Fruit fly (Drosophila melanogaster) whole organism, embryonic: ENCODE data around the gene CG17377.
A peak's percentile ranks its signal among the peaks of the same experiment; 100 is the strongest.

Experiments
- ATbp ChIP-seq: fragments of 200-800 bp; sonication (Bioruptor generic); optimal IDR thresholded peaks from 2 replicates; lab custom pipeline; 2017; ENCODE audit warnings: missing biosample characterization, mild to moderate bottlenecking, missing genetic modification characterization, missing genetic modification reagents
- Atf-2 ChIP-seq: fragments of 200-800 bp; sonication (Bioruptor generic); optimal IDR thresholded peaks from 2 replicates; lab custom pipeline; 2016; ENCODE audit warnings: missing biosample characterization, missing genetic modification characterization
- Awh ChIP-seq: fragments of 200-800 bp; sonication (Bioruptor generic); IDR thresholded peaks from 2 replicates; pipeline ENCODE4, ENCODE4 v1.3.6; 2022; ENCODE audit warnings: missing biosample characterization, missing genetic modification characterization
- CG11093 ChIP-seq: fragments of 200-800 bp; sonication (Bioruptor generic); IDR thresholded peaks from 3 replicates; pipeline ENCODE4 v1.3.6; 2022; ENCODE audit warnings: missing biosample characterization, missing genetic modification characterization
- CG11247 ChIP-seq: fragments of 200-800 bp; sonication (Bioruptor generic); IDR thresholded peaks from 2 replicates; pipeline ENCODE4 v1.3.6; 2022; ENCODE audit warnings: missing biosample characterization, missing genetic modification characterization
- CG11695 ChIP-seq: fragments of 200-800 bp; sonication (Bioruptor generic); IDR thresholded peaks from 3 replicates; pipeline ENCODE4 v1.3.6; 2022; ENCODE audit warnings: missing biosample characterization, missing genetic modification characterization
- CG12769 ChIP-seq: fragments of 200-800 bp; sonication (Bioruptor generic); optimal IDR thresholded peaks from 2 replicates; lab custom pipeline; 2019; ENCODE audit warnings: missing biosample characterization, mild to moderate bottlenecking, missing genetic modification characterization, moderate library complexity
- CG1603 ChIP-seq: fragments of 200-800 bp; sonication (Bioruptor generic); optimal IDR thresholded peaks from 2 replicates; lab custom pipeline; 2019; ENCODE audit warnings: missing biosample characterization, mild to moderate bottlenecking, missing genetic modification characterization, moderate library complexity
- CG2712 ChIP-seq: fragments of 200-800 bp; optimal IDR thresholded peaks from 3 replicates; lab custom pipeline; 2019; ENCODE audit warnings: missing biosample characterization, mild to moderate bottlenecking, missing genetic modification characterization, moderate library complexity
- CG31388 ChIP-seq: fragments of 200-800 bp; sonication (Bioruptor generic); optimal IDR thresholded peaks from 2 replicates; lab custom pipeline; 2016; ENCODE audit warnings: missing biosample characterization, missing genetic modification characterization
- CG32767 ChIP-seq: fragments of 200-800 bp; sonication (Bioruptor generic); IDR thresholded peaks from 2 replicates; pipeline ENCODE4 v1.3.6; 2022; ENCODE audit warnings: missing biosample characterization, missing genetic modification characterization
- CG34376 ChIP-seq: fragments of 200-800 bp; sonication (Bioruptor generic); optimal IDR thresholded peaks from 2 replicates; lab custom pipeline; 2018; ENCODE audit warnings: missing biosample characterization, mild to moderate bottlenecking, missing genetic modification characterization
- CG4730 ChIP-seq: fragments of 200-800 bp; sonication (Bioruptor generic); IDR thresholded peaks from 2 replicates; pipeline ENCODE4 v1.3.6; 2022; ENCODE audit warnings: missing biosample characterization, missing genetic modification characterization
- CG4820 ChIP-seq: fragments of 200-800 bp; sonication (Bioruptor generic); optimal IDR thresholded peaks from 3 replicates; lab custom pipeline; 2016; ENCODE audit warnings: missing biosample characterization, missing genetic modification characterization
- CG5245 ChIP-seq: fragments of 200-800 bp; sonication (Bioruptor generic); optimal IDR thresholded peaks from 3 replicates; lab custom pipeline; 2016; ENCODE audit warnings: missing biosample characterization, missing genetic modification characterization
- CG6272 ChIP-seq: fragments of 200-800 bp; sonication (Bioruptor generic); IDR thresholded peaks from 2 replicates; pipeline ENCODE4 v1.3.6; 2022; ENCODE audit warnings: missing biosample characterization, missing genetic modification characterization
- CG6791 ChIP-seq: fragments of 200-800 bp; sonication (Bioruptor generic); IDR thresholded peaks from 3 replicates; pipeline ENCODE4 v1.3.6; 2022; ENCODE audit warnings: missing biosample characterization, missing genetic modification characterization; ENCODE audit not compliant: partially characterized antibody
- CG8281 ChIP-seq: fragments of 200-800 bp; sonication (Bioruptor generic); optimal IDR thresholded peaks from 2 replicates; lab custom pipeline; 2018; ENCODE audit warnings: missing biosample characterization, mild to moderate bottlenecking, missing genetic modification characterization, moderate library complexity
- CG8290 ChIP-seq, 3 experiments: fragments of 200-800 bp; sonication (Bioruptor generic); optimal IDR thresholded peaks; 2 replicates each; lab custom pipeline; 2016 to 2019; ENCODE audit warnings: missing biosample characterization in 3 of 3, missing genetic modification characterization in 3 of 3, mild to moderate bottlenecking in 2 of 3, moderate library complexity in 1 of 3
- CG8359 ChIP-seq: fragments of 200-800 bp; sonication (Bioruptor generic); optimal IDR thresholded peaks from 2 replicates; lab custom pipeline; 2017; ENCODE audit warnings: missing biosample characterization, mild to moderate bottlenecking, missing genetic modification characterization, borderline replicate concordance
- Doc3 ChIP-seq: fragments of 200-800 bp; sonication (Bioruptor generic); IDR thresholded peaks from 3 replicates; pipeline ENCODE4 v1.3.6; 2022; ENCODE audit warnings: missing biosample characterization, missing genetic modification characterization; ENCODE audit not compliant: partially characterized antibody
- E2f1 ChIP-seq: fragments of 200-800 bp; sonication (Bioruptor generic); IDR thresholded peaks from 2 replicates; pipeline ENCODE4 v1.3.6; 2022; ENCODE audit warnings: missing biosample characterization, missing genetic modification characterization
- MBD-R2 ChIP-seq: fragments of 200-800 bp; sonication (Bioruptor generic); IDR thresholded peaks from 2 replicates; pipeline ENCODE4 v1.3.6; 2022; ENCODE audit warnings: missing biosample characterization, missing genetic modification characterization
- Mad ChIP-seq: fragments of 200-800 bp; sonication (Bioruptor generic); optimal IDR thresholded peaks from 2 replicates; lab custom pipeline; 2016; ENCODE audit warnings: missing biosample characterization, missing genetic modification characterization
- Meics ChIP-seq: fragments of 200-800 bp; sonication (Bioruptor generic); optimal IDR thresholded peaks from 2 replicates; lab custom pipeline; 2017; ENCODE audit warnings: missing biosample characterization, mild to moderate bottlenecking, missing genetic modification characterization
- NC2α ChIP-seq: fragments of 200-800 bp; sonication (Bioruptor generic); optimal IDR thresholded peaks from 2 replicates; lab custom pipeline; 2016; ENCODE audit warnings: missing biosample characterization, missing genetic modification characterization
- aop ChIP-seq: fragments of 200-800 bp; sonication (Bioruptor generic); IDR thresholded peaks from 2 replicates; pipeline ENCODE4 v1.3.6; 2022; ENCODE audit warnings: missing biosample characterization, missing genetic modification characterization
- ash1 ChIP-seq: fragments of 200-800 bp; sonication (Bioruptor generic); optimal IDR thresholded peaks from 2 replicates; lab custom pipeline; 2018; ENCODE audit warnings: missing biosample characterization, mild to moderate bottlenecking, missing genetic modification characterization
- bab2 ChIP-seq: fragments of 200-800 bp; sonication (Bioruptor generic); optimal IDR thresholded peaks from 2 replicates; lab custom pipeline; 2016; ENCODE audit warnings: missing biosample characterization, missing genetic modification characterization
- bowl ChIP-seq: fragments of 200-800 bp; sonication (Bioruptor generic); IDR thresholded peaks from 2 replicates; pipeline ENCODE4 v1.3.6; 2022; ENCODE audit warnings: missing biosample characterization, missing genetic modification characterization
- br ChIP-seq: fragments of >200 bp; optimal IDR thresholded peaks from 2 replicates; lab custom pipeline; 2017
- cato ChIP-seq: fragments of 200-800 bp; sonication (Bioruptor generic); optimal IDR thresholded peaks from 2 replicates; lab custom pipeline; 2016; ENCODE audit warnings: missing biosample characterization, missing genetic modification characterization, borderline replicate concordance
- exex ChIP-seq: fragments of 200-800 bp; sonication (Bioruptor generic); optimal IDR thresholded peaks from 4 replicates; lab custom pipeline; 2018; ENCODE audit warnings: missing biosample characterization, mild to moderate bottlenecking, missing genetic modification characterization, moderate library complexity
- eyg ChIP-seq: fragments of 200-800 bp; sonication (Bioruptor generic); optimal IDR thresholded peaks from 3 replicates; lab custom pipeline; 2016; ENCODE audit warnings: missing biosample characterization, missing genetic modification characterization
- fd64A ChIP-seq: fragments of 200-800 bp; sonication (Bioruptor generic); optimal IDR thresholded peaks from 3 replicates; lab custom pipeline; 2018; ENCODE audit warnings: missing biosample characterization, mild to moderate bottlenecking, missing genetic modification characterization
- gcm ChIP-seq: fragments of 200-800 bp; sonication (Bioruptor generic); optimal IDR thresholded peaks from 2 replicates; lab custom pipeline; 2019; ENCODE audit warnings: missing biosample characterization, mild to moderate bottlenecking, missing genetic modification characterization, moderate library complexity
- ham ChIP-seq: fragments of 200-800 bp; sonication (Bioruptor generic); IDR thresholded peaks from 2 replicates; pipeline ENCODE4 v1.3.6; 2022; ENCODE audit warnings: missing biosample characterization, missing genetic modification characterization
- hbn ChIP-seq: fragments of 200-800 bp; sonication (Bioruptor generic); IDR thresholded peaks from 2 replicates; pipeline ENCODE4 v1.3.6; 2022; ENCODE audit warnings: missing biosample characterization, missing genetic modification characterization; ENCODE audit not compliant: partially characterized antibody
- her ChIP-seq: fragments of 200-800 bp; sonication (Bioruptor generic); optimal IDR thresholded peaks from 2 replicates; lab custom pipeline; 2016; ENCODE audit warnings: missing biosample characterization, missing genetic modification characterization
- ken ChIP-seq: fragments of 200-800 bp; sonication (Bioruptor generic); IDR thresholded peaks from 3 replicates; pipeline ENCODE4 v1.3.6; 2022; ENCODE audit warnings: missing biosample characterization, missing genetic modification characterization
- knrl ChIP-seq: fragments of 200-800 bp; sonication (Bioruptor generic); IDR thresholded peaks from 3 replicates; pipeline ENCODE4 v1.3.6; 2022; ENCODE audit warnings: missing biosample characterization, missing genetic modification characterization; ENCODE audit not compliant: partially characterized antibody
- nau ChIP-seq: fragments of 200-800 bp; sonication (Bioruptor generic); optimal IDR thresholded peaks from 3 replicates; lab custom pipeline; 2017; ENCODE audit warnings: missing biosample characterization, mild to moderate bottlenecking, missing genetic modification characterization, missing genetic modification reagents
- onecut ChIP-seq: fragments of 200-800 bp; sonication (Bioruptor generic); IDR thresholded peaks from 2 replicates; pipeline ENCODE4 v1.3.6; 2022; ENCODE audit warnings: missing biosample characterization, missing genetic modification characterization
- pros ChIP-seq: fragments of 200-800 bp; sonication (Bioruptor generic); optimal IDR thresholded peaks from 3 replicates; lab custom pipeline; 2019; ENCODE audit warnings: missing biosample characterization, mild to moderate bottlenecking, missing genetic modification characterization, moderate library complexity
- ranshi ChIP-seq: fragments of 200-800 bp; sonication (Bioruptor generic); IDR thresholded peaks from 2 replicates; pipeline ENCODE4 v1.3.6; 2022; ENCODE audit warnings: missing biosample characterization, missing genetic modification characterization
- sens-2 ChIP-seq: fragments of 200-800 bp; sonication (Bioruptor generic); IDR thresholded peaks from 2 replicates; pipeline ENCODE4 v1.3.6; 2022; ENCODE audit warnings: missing biosample characterization, missing genetic modification characterization
- sr ChIP-seq: fragments of 200-800 bp; sonication (Bioruptor generic); IDR thresholded peaks from 3 replicates; pipeline ENCODE4 v1.3.6; 2022; ENCODE audit warnings: missing biosample characterization, missing genetic modification characterization
- tap ChIP-seq: fragments of 200-800 bp; optimal IDR thresholded peaks from 3 replicates; lab custom pipeline; 2019; ENCODE audit warnings: missing biosample characterization, mild to moderate bottlenecking, missing genetic modification characterization, moderate library complexity
- tgo ChIP-seq: fragments of 200-800 bp; sonication (Bioruptor generic); IDR thresholded peaks from 3 replicates; pipeline ENCODE4 v1.3.6; 2022; ENCODE audit warnings: missing biosample characterization, missing genetic modification characterization
- tin ChIP-seq: fragments of 200-800 bp; sonication (Bioruptor generic); optimal IDR thresholded peaks from 3 replicates; lab custom pipeline; 2016; ENCODE audit warnings: missing biosample characterization, missing genetic modification characterization
- wor ChIP-seq: fragments of 200-800 bp; sonication (Bioruptor generic); IDR thresholded peaks from 2 replicates; pipeline ENCODE4 v1.3.6; 2022; ENCODE audit warnings: missing biosample characterization, missing genetic modification characterization

Gene CG17377

dm6 chr2L:6851963-6852671, 49.5 kb upstream of the CG17377 start, which contains the start of gene Rca1 (continued):
- TF ChIP-seq CG6272 (GFP tag; lab: Robert Waterston, UW) (no peak), CG6791 (GFP tag; lab: Robert Waterston, UW) (no peak), pros (GFP tag; lab: Kevin White, UChicago) (no peak), knrl (GFP tag; lab: Robert Waterston, UW) (peak; percentile 65; the same call in 2 of the 3 replicates), ham (no peak), tgo (no peak), NC2α (no peak), CG2712 (tag; lab: Kevin White, UChicago) (no peak), ken (no peak), CG11247 (no peak), CG11093 (no peak), Doc3 (0 out of 3 replicates have a peak, but pooled peaks have one; percentile 27), CG8281 (tag; lab: Kevin White, UChicago) (no peak), ATbp (no peak), ranshi (GFP tag; lab: Robert Waterston, UW) (no peak), exex (no peak), her (GFP tag; lab: Kevin White, UChicago) (no peak), CG1603 (tag; lab: Kevin White, UChicago) (peak; percentile 58), bowl (GFP tag; lab: Robert Waterston, UW) (no peak), CG32767 (GFP tag; lab: Robert Waterston, UW) (no peak), tap (tag; lab: Kevin White, UChicago) (no peak), tin (no peak), wor (GFP tag; lab: Robert Waterston, UW) (no peak), cato (GFP tag; lab: Kevin White, UChicago) (no peak), CG11695 (no peak), Atf-2 (GFP tag; lab: Kevin White, UChicago) (no peak), ash1 (no peak), onecut (GFP tag; lab: Robert Waterston, UW) (no peak), CG8359 (GFP tag; lab: Kevin White, UChicago) (no peak), E2f1 (GFP tag; lab: Robert Waterston, UW) (no peak), aop (GFP tag; lab: Robert Waterston, UW) (no peak), fd64A (GFP tag; lab: Kevin White, UChicago) (no peak), eyg (GFP tag; lab: Kevin White, UChicago) (no peak), hbn (no peak), CG34376 (GFP tag; lab: Kevin White, UChicago) (no peak), CG8290 (GFP tag; optimal IDR thresholded peaks at IDR 0.05; lab: Kevin White, UChicago) (peak; percentile 25), CG8290 (tag; optimal IDR thresholded peaks at IDR 0.05; lab: Kevin White, UChicago) (no peak), sr (no peak), MBD-R2 (GFP tag; lab: Robert Waterston, UW) (peak; percentile 51), CG4820 (GFP tag; lab: Kevin White, UChicago) (no peak), CG5245 (GFP tag; lab: Kevin White, UChicago) (no peak), nau (GFP tag; lab: Kevin White, UChicago) (no peak), sens-2 (GFP tag; lab: Robert Waterston, UW) (no peak), CG31388 (GFP tag; lab: Kevin White, UChicago) (no peak), Awh (GFP tag; lab: Robert Waterston, UW) (no peak), Meics (GFP tag; lab: Kevin White, UChicago) (no peak), CG12769 (no peak), Mad (no peak), gcm (GFP tag; lab: Kevin White, UChicago) (no peak), br (no peak), bab2 (GFP tag; lab: Kevin White, UChicago) (no peak), CG4730 (no peak)
